Worm (Caenorhabditis elegans): ENCODE measurements around the gene ccar-1.

- TF ChIP-seq sma-9 (GFP tag; optimal IDR thresholded peaks at IDR 0.05) (no peak), sma-9 (tag; optimal IDR thresholded peaks at IDR 0.05) (no peak), fos-1 (tag; optimal IDR thresholded peaks at IDR 0.05) (no peak), lin-13 (GFP tag; optimal IDR thresholded peaks at IDR 0.05) (no peak)
Observed at ce11 chrIV:14072011-14072649, 782 bp downstream of the ccar-1 start.
